Worm (Caenorhabditis elegans) whole organism, L4 larva: ENCODE data around the gene C32D5.11.
A peak's percentile ranks its signal among the peaks of the same experiment; 100 is the strongest.

ENCODE experiments used
- D1046.2 ChIP-seq: fragments of 200-800 bp; sonication (Bioruptor generic); IDR thresholded peaks from 2 replicates; pipeline ENCODE4 v1.3.6; 2022; ENCODE audit warnings: missing genetic modification characterization, missing compliant biosample characterization
- F10B5.3 ChIP-seq: sonication (generic microtip); optimal IDR thresholded peaks from 2 replicates; lab custom pipeline; 2016; ENCODE audit warnings: mild to moderate bottlenecking, missing genetic modification characterization, missing compliant biosample characterization
- F49E8.2 ChIP-seq: sonication (generic microtip); optimal IDR thresholded peaks from 2 replicates; lab custom pipeline; 2016; ENCODE audit warnings: missing compliant biosample characterization, mild to moderate bottlenecking, missing genetic modification characterization, borderline replicate concordance
- R02D3.7 ChIP-seq: fragments of 150-350 bp; sonication (generic microtip); optimal IDR thresholded peaks from 3 replicates; lab custom pipeline; 2014; ENCODE audit warnings: missing biosample characterization, missing genetic modification characterization
- T20F7.1 ChIP-seq: fragments of 200-800 bp; sonication (Bioruptor generic); optimal IDR thresholded peaks from 2 replicates; lab custom pipeline; 2018; ENCODE audit warnings: mild to moderate bottlenecking, missing genetic modification characterization, missing compliant biosample characterization
- Y48G9A.11 ChIP-seq: fragments of 200-800 bp; sonication (Bioruptor generic); IDR thresholded peaks from 2 replicates; pipeline ENCODE4 v1.3.6; 2022; ENCODE audit warnings: missing genetic modification reagents, missing genetic modification characterization, missing compliant biosample characterization
- Y75B8A.6 ChIP-seq: fragments of 200-800 bp; sonication (Bioruptor generic); IDR thresholded peaks from 2 replicates; pipeline ENCODE4 v1.3.6; 2022; ENCODE audit warnings: missing genetic modification reagents, missing genetic modification characterization, missing compliant biosample characterization
- arid-1 ChIP-seq: fragments of 200-800 bp; sonication (Bioruptor generic); conservative IDR thresholded peaks from 2 replicates; pipeline ENCODE4 v1.3.6; 2022; ENCODE audit warnings: missing genetic modification reagents, missing genetic modification characterization, missing compliant biosample characterization
- ceh-20 ChIP-seq: fragments of 200-800 bp; sonication (Bioruptor generic); IDR thresholded peaks from 2 replicates; pipeline ENCODE4 v1.3.6; 2022; ENCODE audit warnings: missing genetic modification reagents, missing genetic modification characterization, missing compliant biosample characterization
- ceh-28 ChIP-seq: fragments of 150-350 bp; optimal IDR thresholded peaks from 2 replicates; lab custom pipeline; 2014; ENCODE audit warnings: missing biosample characterization, missing genetic modification reagents, missing genetic modification characterization
- ceh-32 ChIP-seq: sonication (generic microtip); optimal IDR thresholded peaks from 2 replicates; lab custom pipeline; 2016; ENCODE audit warnings: mild to moderate bottlenecking, missing genetic modification characterization, missing compliant biosample characterization; ENCODE audit not compliant: poor library complexity
- ceh-44 ChIP-seq: fragments of 200-800 bp; sonication (Bioruptor generic); IDR thresholded peaks from 2 replicates; pipeline ENCODE4 v1.3.6; 2022; ENCODE audit warnings: missing genetic modification reagents, missing genetic modification characterization, missing compliant biosample characterization
- ceh-62 ChIP-seq: sonication (generic microtip); optimal IDR thresholded peaks from 2 replicates; lab custom pipeline; 2017; ENCODE audit warnings: missing biosample characterization, missing genetic modification characterization
- ceh-82 ChIP-seq: sonication (generic microtip); optimal IDR thresholded peaks from 2 replicates; lab custom pipeline; 2017; ENCODE audit warnings: missing biosample characterization, missing genetic modification characterization
- daf-16 ChIP-seq, 3 experiments: sonication (generic microtip); optimal IDR thresholded peaks; 2 replicates each; lab custom pipeline; 2016 to 2017; ENCODE audit warnings: missing genetic modification characterization in 3 of 3, missing genetic modification reagents in 3 of 3, mild to moderate bottlenecking in 2 of 3, missing compliant biosample characterization in 2 of 3, missing biosample characterization in 1 of 3, moderate library complexity in 1 of 3
- dmd-8 ChIP-seq: fragments of 200-800 bp; sonication (Bioruptor generic); IDR thresholded peaks from 2 replicates; pipeline ENCODE4 v1.3.6; 2022; ENCODE audit warnings: missing genetic modification characterization, missing compliant biosample characterization
- dpl-1 ChIP-seq: fragments of 150-350 bp; optimal IDR thresholded peaks from 2 replicates; lab custom pipeline; 2014; ENCODE audit warnings: missing biosample characterization, missing genetic modification reagents, missing genetic modification characterization
- egl-27 ChIP-seq: sonication (generic microtip); optimal IDR thresholded peaks from 3 replicates; lab custom pipeline; 2017; ENCODE audit warnings: missing biosample characterization, missing genetic modification reagents, missing genetic modification characterization
- egl-43 ChIP-seq: fragments of 200-800 bp; sonication (Bioruptor generic); IDR thresholded peaks from 2 replicates; pipeline ENCODE4 v1.3.6; 2022; ENCODE audit warnings: missing genetic modification reagents, missing genetic modification characterization, missing compliant biosample characterization
- fkh-10 ChIP-seq: fragments of 150-350 bp; optimal IDR thresholded peaks from 2 replicates; lab custom pipeline; 2014; ENCODE audit warnings: missing biosample characterization, missing genetic modification reagents, missing genetic modification characterization
- fos-1 ChIP-seq: fragments of 150-350 bp; optimal IDR thresholded peaks from 2 replicates; lab custom pipeline; 2014; ENCODE audit warnings: missing biosample characterization, missing genetic modification characterization
- gei-8 ChIP-seq: fragments of 200-800 bp; sonication (Bioruptor generic); optimal IDR thresholded peaks from 2 replicates; lab custom pipeline; 2018; ENCODE audit warnings: mild to moderate bottlenecking, missing genetic modification characterization, missing compliant biosample characterization
- hlh-30 ChIP-seq: sonication (generic microtip); optimal IDR thresholded peaks from 2 replicates; lab custom pipeline; 2017; ENCODE audit warnings: antibody characterized with exemption, mild to moderate bottlenecking, missing genetic modification characterization, missing compliant biosample characterization; ENCODE audit not compliant: insufficient read depth
- hmg-1.1 ChIP-seq: fragments of 200-800 bp; sonication (Bioruptor generic); IDR thresholded peaks from 2 replicates; pipeline ENCODE4 v1.3.6; 2022; ENCODE audit warnings: missing genetic modification reagents, missing genetic modification characterization, missing compliant biosample characterization
- lin-1 ChIP-seq: fragments of 200-800 bp; sonication (Bioruptor generic); IDR thresholded peaks from 2 replicates; pipeline ENCODE4 v1.3.6; 2022; ENCODE audit warnings: missing genetic modification reagents, missing genetic modification characterization, missing compliant biosample characterization
- lin-13 ChIP-seq: fragments of 150-350 bp; optimal IDR thresholded peaks from 2 replicates; lab custom pipeline; 2014; ENCODE audit warnings: missing biosample characterization, missing genetic modification reagents, missing genetic modification characterization
- lin-29 ChIP-seq: fragments of 200-800 bp; sonication (Bioruptor generic); IDR thresholded peaks from 2 replicates; pipeline ENCODE4 v1.3.6; 2022; ENCODE audit warnings: missing genetic modification reagents, missing genetic modification characterization, missing compliant biosample characterization
- lin-38 ChIP-seq: fragments of 200-800 bp; sonication (Bioruptor generic); IDR thresholded peaks from 2 replicates; pipeline ENCODE4 v1.3.6; 2022; ENCODE audit warnings: missing genetic modification reagents, missing genetic modification characterization, missing compliant biosample characterization
- mdl-1 ChIP-seq, 2 experiments: fragments of 150-350 bp in 1 of 2; sonication (generic microtip) in 1 of 2; optimal IDR thresholded peaks; 2 replicates each; lab custom pipeline; 2014 to 2017; ENCODE audit warnings: missing biosample characterization in 2 of 2, missing genetic modification characterization in 2 of 2
- mxl-3 ChIP-seq: fragments of 200-800 bp; sonication (Bioruptor generic); optimal IDR thresholded peaks from 2 replicates; lab custom pipeline; 2018; ENCODE audit warnings: mild to moderate bottlenecking, missing genetic modification characterization, missing compliant biosample characterization
- nhr-102 ChIP-seq: sonication (generic microtip); optimal IDR thresholded peaks from 2 replicates; lab custom pipeline; 2016; ENCODE audit warnings: mild to moderate bottlenecking, missing genetic modification characterization, moderate library complexity, missing compliant biosample characterization
- nhr-25 ChIP-seq: sonication (generic microtip); optimal IDR thresholded peaks from 2 replicates; lab custom pipeline; 2017; ENCODE audit warnings: missing genetic modification characterization, mild to moderate bottlenecking, missing compliant biosample characterization, antibody characterized with exemption, moderate library complexity, borderline replicate concordance; ENCODE audit not compliant: insufficient read depth
- nhr-41 ChIP-seq: fragments of 200-800 bp; sonication (Bioruptor generic); IDR thresholded peaks from 2 replicates; pipeline ENCODE4 v1.3.6; 2022; ENCODE audit warnings: missing genetic modification reagents, missing genetic modification characterization, missing compliant biosample characterization
- nhr-42 ChIP-seq: fragments of 200-800 bp; sonication (Bioruptor generic); IDR thresholded peaks from 2 replicates; pipeline ENCODE4 v1.3.6; 2022; ENCODE audit warnings: missing genetic modification characterization, missing compliant biosample characterization
- nhr-6 ChIP-seq: fragments of 150-350 bp; optimal IDR thresholded peaks from 2 replicates; lab custom pipeline; 2014; ENCODE audit warnings: missing biosample characterization, missing genetic modification characterization
- nhr-76 ChIP-seq: fragments of 150-350 bp; optimal IDR thresholded peaks from 2 replicates; lab custom pipeline; 2014; ENCODE audit warnings: missing biosample characterization, missing genetic modification characterization
- pha-4 ChIP-seq, 2 experiments: fragments of 150-350 bp in 1 of 2; fragments of 200-800 bp in 1 of 2; sonication (Bioruptor generic) in 1 of 2; IDR thresholded peaks in 1 of 2; optimal IDR thresholded peaks in 1 of 2; 2 replicates each; pipeline versions ENCODE4 v1.3.6 to Lab custom; 2014 to 2022; ENCODE audit warnings: missing genetic modification characterization in 2 of 2, missing genetic modification reagents in 2 of 2, missing biosample characterization in 1 of 2, missing compliant biosample characterization in 1 of 2
- pqm-1 ChIP-seq: sonication (generic microtip); optimal IDR thresholded peaks from 2 replicates; lab custom pipeline; 2017; ENCODE audit warnings: missing biosample characterization, missing genetic modification characterization
- sdz-12 ChIP-seq: fragments of 200-800 bp; sonication (Bioruptor generic); optimal IDR thresholded peaks from 2 replicates; lab custom pipeline; 2018; ENCODE audit warnings: mild to moderate bottlenecking, missing genetic modification characterization, missing compliant biosample characterization
- set-16 ChIP-seq: fragments of 200-800 bp; sonication (Bioruptor generic); IDR thresholded peaks from 2 replicates; pipeline ENCODE4 v1.3.6; 2022; ENCODE audit warnings: missing genetic modification reagents, missing genetic modification characterization, missing compliant biosample characterization
- spr-1 ChIP-seq: sonication (generic microtip); optimal IDR thresholded peaks from 2 replicates; lab custom pipeline; 2016; ENCODE audit warnings: mild to moderate bottlenecking, missing genetic modification characterization, missing compliant biosample characterization
- spr-3 ChIP-seq: fragments of 200-800 bp; sonication (Bioruptor generic); optimal IDR thresholded peaks from 2 replicates; lab custom pipeline; 2018; ENCODE audit warnings: mild to moderate bottlenecking, missing genetic modification characterization, missing compliant biosample characterization
- tag-97 ChIP-seq: fragments of 200-800 bp; sonication (Bioruptor generic); IDR thresholded peaks from 2 replicates; pipeline ENCODE4 v1.3.6; 2022; ENCODE audit warnings: missing genetic modification characterization, missing compliant biosample characterization
- tra-1 ChIP-seq: fragments of 200-800 bp; sonication (Bioruptor generic); IDR thresholded peaks from 2 replicates; pipeline ENCODE4 v1.3.6; 2022; ENCODE audit warnings: missing genetic modification reagents, missing genetic modification characterization, missing compliant biosample characterization
- unc-130 ChIP-seq: sonication (generic microtip); optimal IDR thresholded peaks from 2 replicates; lab custom pipeline; 2016; ENCODE audit warnings: missing genetic modification reagents, missing genetic modification characterization, missing compliant biosample characterization
- unc-62 ChIP-seq, 3 experiments: fragments of 150-350 bp in 1 of 3; sonication (generic microtip); optimal IDR thresholded peaks in 2 of 3; peaks in 1 of 3; 1 replicate in 1 of 3; 2 replicates in 2 of 3; lab custom pipeline; 2014 to 2017; ENCODE audit warnings: missing biosample characterization in 3 of 3, missing genetic modification characterization in 3 of 3, missing genetic modification reagents in 3 of 3, missing genotype in 1 of 3
- vab-7 ChIP-seq: fragments of 200-800 bp; sonication (Bioruptor generic); IDR thresholded peaks from 2 replicates; pipeline ENCODE4 v1.3.6; 2022; ENCODE audit warnings: missing genetic modification reagents, missing genetic modification characterization, missing compliant biosample characterization
- zip-11 ChIP-seq: fragments of 200-800 bp; sonication (Bioruptor generic); IDR thresholded peaks from 2 replicates; pipeline ENCODE4 v1.3.6; 2022; ENCODE audit warnings: missing genetic modification characterization, missing compliant biosample characterization
- zip-2 ChIP-seq: fragments of 150-350 bp; optimal IDR thresholded peaks from 2 replicates; lab custom pipeline; 2014; ENCODE audit warnings: missing biosample characterization, missing genetic modification characterization

C32D5.11 gene

ce11 chrII:6370110-6370509 is 14.9 kb upstream of the C32D5.11 start (continued):
- TF ChIP-seq daf-16 (GFP tag; optimal IDR thresholded peaks at IDR 0.05; lab: Kevin White, UChicago), result no peak
- TF ChIP-seq daf-16 (tag; optimal IDR thresholded peaks at IDR 0.05; lab: Kevin White, UChicago), result peak; percentile 37
- TF ChIP-seq gei-8 (GFP tag; lab: Kevin White, UChicago), result no peak
- TF ChIP-seq Y48G9A.11 (GFP tag; lab: Robert Waterston, UW), result no peak
- peak; percentile 16 for TF ChIP-seq ceh-28 (tag; lab: Kevin White, UChicago)
- TF ChIP-seq dmd-8 (GFP tag; lab: Robert Waterston, UW), result no peak
- TF ChIP-seq ceh-44 (GFP tag; lab: Robert Waterston, UW), result no peak
- peak; percentile 78 for TF ChIP-seq lin-1 (GFP tag; lab: Robert Waterston, UW)
- peak; percentile 24 for TF ChIP-seq spr-3 (GFP tag; lab: Kevin White, UChicago)
- TF ChIP-seq unc-130, result peak; percentile 63
- TF ChIP-seq mdl-1 (tag; optimal IDR thresholded peaks at IDR 0.05; lab: Kevin White, UChicago), result peak; percentile 90 to 95
- peak; percentile 48 for TF ChIP-seq fkh-10 (GFP tag; lab: Kevin White, UChicago)
- peak; percentile 24 for TF ChIP-seq pqm-1
- no peak for TF ChIP-seq spr-1 (tag; lab: Kevin White, UChicago)
- no peak for TF ChIP-seq ceh-82 (tag; lab: Kevin White, UChicago)
- TF ChIP-seq nhr-76 (tag; lab: Kevin White, UChicago), result no peak
- TF ChIP-seq lin-38 (GFP tag; lab: Robert Waterston, UW), result peak; percentile 94
- peak in 1 of 2 experiments; percentile 56 for TF ChIP-seq unc-62 (GFP tag; optimal IDR thresholded peaks at IDR 0.05 in 1 of 2; lab: Kevin White, UChicago)
- no peak for TF ChIP-seq unc-62 (tag; optimal IDR thresholded peaks at IDR 0.05; lab: Kevin White, UChicago)
- TF ChIP-seq R02D3.7 (tag; lab: Kevin White, UChicago), result no peak
- TF ChIP-seq zip-11 (GFP tag; lab: Robert Waterston, UW), result no peak
- TF ChIP-seq hlh-30 (tag; lab: Kevin White, UChicago), result peak; percentile 98
- no peak for TF ChIP-seq fos-1 (tag; lab: Kevin White, UChicago)
- no peak for TF ChIP-seq F10B5.3 (tag; lab: Kevin White, UChicago)
- peak; percentile 71 for TF ChIP-seq dpl-1
- TF ChIP-seq zip-2, result no peak
- TF ChIP-seq Y75B8A.6 (GFP tag; lab: Robert Waterston, UW), result no peak
- peak; percentile 88 for TF ChIP-seq hmg-1.1
- TF ChIP-seq vab-7 (GFP tag; lab: Robert Waterston, UW), result no peak
- peak; percentile 69 for TF ChIP-seq pha-4 (GFP tag; IDR thresholded peaks at IDR 0.05; lab: Robert Waterston, UW)
- TF ChIP-seq pha-4 (tag; optimal IDR thresholded peaks at IDR 0.05; lab: Kevin White, UChicago), result no peak
- TF ChIP-seq tra-1 (GFP tag; lab: Robert Waterston, UW), result 0 out of 2 replicates have a peak, but pooled peaks have one; percentile 59
- peak; percentile 54 for TF ChIP-seq set-16 (GFP tag; lab: Robert Waterston, UW)
- 0 out of 2 replicates have a peak, but pooled peaks have one; percentile 27 for TF ChIP-seq ceh-20 (GFP tag; lab: Robert Waterston, UW)
- peak; percentile 34 for TF ChIP-seq F49E8.2
- 0 out of 2 replicates have a peak, but pooled peaks have one; percentile 52 for TF ChIP-seq egl-43 (GFP tag; lab: Robert Waterston, UW)
- TF ChIP-seq mxl-3 (GFP tag; lab: Kevin White, UChicago), result peak; percentile 76
- TF ChIP-seq T20F7.1 (GFP tag; lab: Kevin White, UChicago), result peak; percentile 44
- no peak for TF ChIP-seq lin-29 (GFP tag; lab: Robert Waterston, UW)
- TF ChIP-seq sdz-12 (GFP tag; lab: Kevin White, UChicago), result no peak
- peak; percentile 20 for TF ChIP-seq nhr-102
- peak; percentile 71 for TF ChIP-seq arid-1 (GFP tag; lab: Robert Waterston, UW)
- TF ChIP-seq tag-97 (GFP tag; lab: Robert Waterston, UW), result no peak
- TF ChIP-seq nhr-25, result peak; percentile 53
- no peak for TF ChIP-seq ceh-62 (tag; lab: Kevin White, UChicago)
- no peak for TF ChIP-seq egl-27
- TF ChIP-seq ceh-32 (tag; lab: Kevin White, UChicago), result no peak
- TF ChIP-seq nhr-41, result peak; percentile 31; the same call in 1 of the 2 replicates
- TF ChIP-seq D1046.2 (GFP tag; lab: Robert Waterston, UW), result 0 out of 2 replicates have a peak, but pooled peaks have one; percentile 38
- peak; percentile 84 for TF ChIP-seq nhr-6 (tag; lab: Kevin White, UChicago)
- no peak for TF ChIP-seq nhr-42 (GFP tag; lab: Robert Waterston, UW)
- peak; percentile 79 for TF ChIP-seq lin-13 (GFP tag; lab: Kevin White, UChicago)
